Worm (Caenorhabditis elegans) whole organism, late embryonic: ENCODE data around the gene Y48A6B.7.

Source experiments
- F13H6.1 ChIP-seq: sonication (generic microtip); optimal IDR thresholded peaks from 2 replicates; lab custom pipeline; 2016; ENCODE audit warnings: missing genetic modification characterization, missing compliant biosample characterization
- ahr-1 ChIP-seq: sonication (generic microtip); optimal IDR thresholded peaks from 2 replicates; lab custom pipeline; 2016; ENCODE audit warnings: missing genetic modification characterization, missing compliant biosample characterization
- dve-1 ChIP-seq: sonication (generic microtip); optimal IDR thresholded peaks from 2 replicates; lab custom pipeline; 2017; ENCODE audit warnings: antibody characterized with exemption, mild to moderate bottlenecking, missing genetic modification characterization, missing compliant biosample characterization
- eyg-1 ChIP-seq: sonication (generic microtip); optimal IDR thresholded peaks from 2 replicates; lab custom pipeline; 2016; ENCODE audit warnings: missing genotype, missing genetic modification characterization, missing compliant biosample characterization
- fax-1 ChIP-seq: sonication (generic microtip); optimal IDR thresholded peaks from 2 replicates; lab custom pipeline; 2016; ENCODE audit warnings: missing genotype, missing genetic modification characterization, missing compliant biosample characterization
- rnt-1 ChIP-seq: sonication (generic microtip); optimal IDR thresholded peaks from 2 replicates; lab custom pipeline; 2016; ENCODE audit warnings: missing genetic modification characterization, missing compliant biosample characterization
- zip-5 ChIP-seq: sonication (generic microtip); optimal IDR thresholded peaks from 2 replicates; lab custom pipeline; 2016; ENCODE audit warnings: missing genetic modification characterization, missing compliant biosample characterization
- ztf-16 ChIP-seq: sonication (generic microtip); optimal IDR thresholded peaks from 2 replicates; lab custom pipeline; 2017; ENCODE audit warnings: missing genetic modification characterization, missing compliant biosample characterization

DNA sequence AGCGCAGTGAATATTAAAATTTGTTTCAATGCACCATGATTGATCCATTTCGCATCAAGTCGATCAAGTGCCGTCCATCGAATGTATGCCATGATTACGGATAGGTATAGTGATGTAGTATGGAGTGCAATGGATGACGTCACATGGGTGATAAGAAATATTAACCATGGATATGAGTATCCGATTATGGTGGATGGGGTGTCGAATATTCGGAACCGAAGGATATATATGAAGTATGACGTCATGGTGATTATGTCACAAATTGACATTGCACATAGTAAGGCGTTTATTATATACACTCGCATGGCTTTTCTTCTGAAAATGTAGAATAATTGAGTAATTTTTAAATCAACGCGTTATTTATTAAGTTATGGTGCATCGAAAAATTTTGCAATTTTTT is 32.3 kb downstream of the Y48A6B.7 start:
- no peak for TF ChIP-seq fax-1 (tag; lab: Kevin White, UChicago)
- no peak for TF ChIP-seq dve-1 (tag; lab: Kevin White, UChicago)
- no peak for TF ChIP-seq eyg-1 (tag; lab: Kevin White, UChicago)
- no peak for TF ChIP-seq zip-5
- no peak for TF ChIP-seq F13H6.1 (tag; lab: Kevin White, UChicago)
- no peak for TF ChIP-seq rnt-1 (tag; lab: Kevin White, UChicago)
- TF ChIP-seq ahr-1 (tag; lab: Kevin White, UChicago), result no peak
- no peak for TF ChIP-seq ztf-16
